Fruit fly (Drosophila melanogaster) whole organism, adult: ENCODE measurements around the gene Vha36-3.

Experiments used
- CG12768 ChIP-seq: fragments of 200-800 bp; sonication (Bioruptor generic); optimal IDR thresholded peaks from 2 replicates; lab custom pipeline; 2017; ENCODE audit warnings: missing biosample characterization, missing genetic modification characterization, mild to moderate bottlenecking, moderate library complexity, missing genetic modification reagents
- CG7101 ChIP-seq: fragments of 200-800 bp; sonication (Bioruptor generic); optimal IDR thresholded peaks from 2 replicates; lab custom pipeline; 2018; ENCODE audit warnings: missing biosample characterization, mild to moderate bottlenecking, missing genetic modification characterization, moderate library complexity
- bab1 ChIP-seq: fragments of 200-800 bp; sonication (Bioruptor generic); optimal IDR thresholded peaks from 3 replicates; lab custom pipeline; 2019; ENCODE audit warnings: missing biosample characterization, mild to moderate bottlenecking, missing genetic modification characterization, moderate library complexity
- cnc ChIP-seq, 2 experiments: fragments of >200 bp; optimal IDR thresholded peaks; 2 replicates each; lab custom pipeline; 2017
- kay ChIP-seq: fragments of 200-800 bp; sonication (Bioruptor generic); peaks from one replicate; lab custom pipeline; 2016; ENCODE audit warnings: missing biosample characterization, missing genetic modification characterization, borderline replicate concordance
- toe ChIP-seq: fragments of 200-800 bp; sonication (Bioruptor generic); optimal IDR thresholded peaks from 2 replicates; lab custom pipeline; 2016; ENCODE audit warnings: missing biosample characterization, missing genetic modification characterization

DNA sequence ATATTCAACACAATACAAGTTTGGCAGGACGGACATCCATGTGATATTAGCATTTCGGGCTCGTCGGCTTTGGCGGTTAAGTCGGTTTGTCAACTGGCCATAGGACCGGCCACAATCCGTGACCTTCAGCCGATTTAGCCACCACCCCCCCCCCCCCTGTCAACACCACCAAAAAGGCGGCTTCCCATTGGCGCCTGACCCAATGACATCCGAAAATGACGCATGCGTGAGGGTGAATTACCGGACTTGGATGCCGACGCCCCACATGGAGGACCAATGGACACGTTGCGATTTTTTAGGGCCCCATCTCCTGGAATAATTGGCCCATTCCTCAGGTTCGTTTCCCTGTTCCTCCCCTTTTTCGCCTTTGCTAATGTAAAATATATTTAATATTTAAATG is 34.1 kb downstream of the Vha36-3 start:
- TF ChIP-seq CG12768 (GFP tag; lab: Kevin White, UChicago) (no peak), kay (GFP tag; lab: Kevin White, UChicago) (no peak), bab1 (GFP tag; lab: Kevin White, UChicago) (no peak), cnc (optimal IDR thresholded peaks at IDR 0.05; lab: Kevin White, UChicago) (no peak), toe (GFP tag; lab: Kevin White, UChicago) (no peak), CG7101 (no peak)
